Fruit fly (Drosophila melanogaster): ENCODE measurements around the gene Prosbeta2R1.

Gene Prosbeta2R1

DNA sequence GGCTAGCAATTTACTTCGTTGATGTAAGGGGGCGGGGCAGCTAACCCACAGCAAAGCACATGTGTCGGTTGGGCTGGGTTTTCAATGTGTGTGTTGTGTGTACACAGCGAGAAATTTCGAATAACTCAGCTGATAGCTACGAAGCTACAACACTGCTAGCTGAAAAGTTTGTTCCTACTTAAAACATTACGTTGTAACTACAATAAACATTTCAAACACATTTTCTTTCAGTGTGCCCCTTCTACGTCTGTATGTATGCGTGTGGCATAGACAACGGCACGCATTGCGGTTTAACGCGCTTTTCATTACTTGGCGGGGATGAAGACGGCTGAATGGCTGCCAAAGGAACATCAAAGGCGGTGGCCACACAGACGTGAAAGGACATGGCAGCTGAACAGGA is 38.8 kb downstream of the Prosbeta2R1 start (continued):
- TF ChIP-seq CG7928 (GFP tag; optimal IDR thresholded peaks at IDR 0.05): no peak
- TF ChIP-seq knrl (GFP tag; IDR thresholded peaks at IDR 0.05; ENCODE audit: partially characterized antibody): no peak
- 0 out of 2 replicates have a peak, but pooled peaks have one; percentile 8 for TF ChIP-seq E2f2 (GFP tag; IDR thresholded peaks at IDR 0.05)
- TF ChIP-seq dpn (GFP tag; optimal IDR thresholded peaks at IDR 0.05): peak; percentile 9 to 26
- TF ChIP-seq bcd (GFP tag; optimal IDR thresholded peaks at IDR 0.05): peak; percentile 25
- TF ChIP-seq CG7372 (GFP tag; IDR thresholded peaks at IDR 0.05): 0 out of 2 replicates have a peak, but pooled peaks have one; percentile 13
- TF ChIP-seq sr (GFP tag; IDR thresholded peaks at IDR 0.05): no peak
- TF ChIP-seq CG14965 (GFP tag; optimal IDR thresholded peaks at IDR 0.05; ENCODE audit: borderline replicate concordance): no peak
- peak; percentile 25 for TF ChIP-seq cwo (GFP tag; optimal IDR thresholded peaks at IDR 0.05)
- TF ChIP-seq gem (tag; optimal IDR thresholded peaks at IDR 0.05): peak; percentile 38
- TF ChIP-seq lilli (GFP tag; optimal IDR thresholded peaks at IDR 0.05): peak; percentile 35
- TF ChIP-seq CG11085 (GFP tag; IDR thresholded peaks at IDR 0.05): 0 out of 2 replicates have a peak, but pooled peaks have one; percentile 25
- peak; percentile 48; the same call in 1 of the 3 replicates for TF ChIP-seq CG11456 (GFP tag; IDR thresholded peaks at IDR 0.05)
- peak; percentile 6 for TF ChIP-seq pnt (GFP tag; optimal IDR thresholded peaks at IDR 0.05)
- TF ChIP-seq Doc2 (GFP tag; IDR thresholded peaks at IDR 0.05): no peak
- no peak for TF ChIP-seq prd (optimal IDR thresholded peaks at IDR 0.05)
- TF ChIP-seq prd (GFP tag; IDR thresholded peaks at IDR 0.05): peak; percentile 36; the same call in 1 of the 3 replicates
- no peak for TF ChIP-seq Fer3 (tag; optimal IDR thresholded peaks at IDR 0.05)
- peak; percentile 62 for TF ChIP-seq lab (GFP tag; optimal IDR thresholded peaks at IDR 0.05)
- 0 out of 2 replicates have a peak, but pooled peaks have one; percentile 15 for TF ChIP-seq CG14441 (GFP tag; IDR thresholded peaks at IDR 0.05)
- no peak for TF ChIP-seq pros (GFP tag; optimal IDR thresholded peaks at IDR 0.05)
- no peak for TF ChIP-seq CG8478 (optimal IDR thresholded peaks at IDR 0.05)
- no peak for TF ChIP-seq CG16779 (GFP tag; IDR thresholded peaks at IDR 0.05)
- TF ChIP-seq slbo (GFP tag; IDR thresholded peaks at IDR 0.05): peak; percentile 69; the same call in 1 of the 2 replicates
- TF ChIP-seq cas (GFP tag; IDR thresholded peaks at IDR 0.05): no peak
- TF ChIP-seq Asciz (GFP tag; optimal IDR thresholded peaks at IDR 0.05): no peak
- TF ChIP-seq CG30020 (tag; optimal IDR thresholded peaks at IDR 0.05): no peak
- no peak for TF ChIP-seq CG15011 (GFP tag; optimal IDR thresholded peaks at IDR 0.05)
- peak; percentile 35 for TF ChIP-seq Xbp1 (GFP tag; optimal IDR thresholded peaks at IDR 0.05)
- TF ChIP-seq en (GFP tag; optimal IDR thresholded peaks at IDR 0.05): no peak
- peak in 1 of 2 experiments; percentile 32 for TF ChIP-seq Hr51 (GFP tag; optimal IDR thresholded peaks at IDR 0.05)
- peak; percentile 34; the same call in 1 of the 3 replicates for TF ChIP-seq tgo (GFP tag; IDR thresholded peaks at IDR 0.05)
- no peak for TF ChIP-seq H15 (GFP tag; IDR thresholded peaks at IDR 0.05)
- no peak for TF ChIP-seq pb (GFP tag; optimal IDR thresholded peaks at IDR 0.05)
- TF ChIP-seq Eip74EF (GFP tag; optimal IDR thresholded peaks at IDR 0.05): no peak
- no peak for TF ChIP-seq Sry-β (GFP tag; optimal IDR thresholded peaks at IDR 0.05)
- no peak for TF ChIP-seq Usf (GFP tag; optimal IDR thresholded peaks at IDR 0.05)
- TF ChIP-seq fd96Cb (tag; optimal IDR thresholded peaks at IDR 0.05): peak; percentile 15
- TF ChIP-seq NC2β (GFP tag; optimal IDR thresholded peaks at IDR 0.05): no peak
- no peak for TF ChIP-seq org-1 (GFP tag; optimal IDR thresholded peaks at IDR 0.05)
- TF ChIP-seq ab (GFP tag; optimal IDR thresholded peaks at IDR 0.05): no peak
- peak; percentile 45 for TF ChIP-seq CG32532 (GFP tag; IDR thresholded peaks at IDR 0.05)
- TF ChIP-seq Antp (GFP tag; optimal IDR thresholded peaks at IDR 0.05): peak; percentile 22
- TF ChIP-seq CG9609 (GFP tag; optimal IDR thresholded peaks at IDR 0.05): no peak
- no peak for TF ChIP-seq peb (GFP tag; IDR thresholded peaks at IDR 0.05)
- TF ChIP-seq corto (GFP tag; optimal IDR thresholded peaks at IDR 0.05): no peak
- TF ChIP-seq Meics (GFP tag; optimal IDR thresholded peaks at IDR 0.05): peak; percentile 36
- peak; percentile 44; the same call in 1 of the 2 replicates for TF ChIP-seq CG4730 (GFP tag; IDR thresholded peaks at IDR 0.05)
- TF ChIP-seq CG18476 (GFP tag; optimal IDR thresholded peaks at IDR 0.05): no peak
- TF ChIP-seq CG1233 (GFP tag; optimal IDR thresholded peaks at IDR 0.05): no peak
- TF ChIP-seq CG6765 (GFP tag; optimal IDR thresholded peaks at IDR 0.05): no peak
